Worm (Caenorhabditis elegans) whole organism, L3 larva: Measurements from ENCODE around the gene C52E2.4.

Experiments used
- nhr-11 ChIP-seq: fragments of 150-350 bp; optimal IDR thresholded peaks from 2 replicates; lab custom pipeline; 2014; ENCODE audit warnings: missing biosample characterization, missing genetic modification characterization
- nhr-23 ChIP-seq: fragments of 150-350 bp; optimal IDR thresholded peaks from 2 replicates; lab custom pipeline; 2014; ENCODE audit warnings: missing biosample characterization, missing genetic modification reagents, missing genetic modification characterization
- nhr-28 ChIP-seq: fragments of 150-350 bp; optimal IDR thresholded peaks from 2 replicates; lab custom pipeline; 2014; ENCODE audit warnings: missing biosample characterization, missing genetic modification characterization
- tbx-2 ChIP-seq: sonication (generic microtip); optimal IDR thresholded peaks from 2 replicates; lab custom pipeline; 2016; ENCODE audit warnings: mild to moderate bottlenecking, missing genetic modification characterization, missing compliant biosample characterization
- unc-62 ChIP-seq: fragments of 150-350 bp; sonication (generic microtip); optimal IDR thresholded peaks from 4 replicates; lab custom pipeline; 2014; ENCODE audit warnings: missing biosample characterization, missing genetic modification reagents, missing genetic modification characterization

ce11 chrII:1893912-1894311, 51.0 kb downstream of the C52E2.4 start, which contains the start of gene C16C4.1:
- no peak for TF ChIP-seq nhr-28 (tag; lab: Kevin White, UChicago)
- no peak for TF ChIP-seq tbx-2 (tag; lab: Kevin White, UChicago)
- TF ChIP-seq nhr-11 (tag; lab: Kevin White, UChicago), result no peak
- TF ChIP-seq nhr-23 (tag; lab: Kevin White, UChicago), result no peak
- no peak for TF ChIP-seq unc-62 (GFP tag; lab: Kevin White, UChicago)
